Worm (Caenorhabditis elegans) whole organism, L4 larva: ENCODE results near the gene ZK596.3.
A peak's percentile ranks its signal among the peaks of the same experiment; 100 is the strongest.

Source experiments
- D1046.2 ChIP-seq: fragments of 200-800 bp; sonication (Bioruptor generic); IDR thresholded peaks from 2 replicates; pipeline ENCODE4 v1.3.6; 2022; ENCODE audit warnings: missing genetic modification characterization, missing compliant biosample characterization
- F10B5.3 ChIP-seq: sonication (generic microtip); optimal IDR thresholded peaks from 2 replicates; lab custom pipeline; 2016; ENCODE audit warnings: mild to moderate bottlenecking, missing genetic modification characterization, missing compliant biosample characterization
- F44E2.7 ChIP-seq: fragments of 200-800 bp; sonication (Bioruptor generic); IDR thresholded peaks from 2 replicates; pipeline ENCODE4 v2.1.2; 2022; ENCODE audit warnings: missing genetic modification characterization, missing compliant biosample characterization
- T26A8.4 ChIP-seq: fragments of 200-800 bp; sonication (Bioruptor generic); IDR thresholded peaks from 2 replicates; pipeline ENCODE4 v1.3.6; 2022; ENCODE audit warnings: missing genetic modification characterization, missing compliant biosample characterization
- Y105C5A.15 ChIP-seq: fragments of 200-800 bp; sonication (Bioruptor generic); IDR thresholded peaks from 2 replicates; pipeline ENCODE4 v1.3.6; 2022; ENCODE audit warnings: missing genetic modification characterization, missing compliant biosample characterization
- Y75B8A.6 ChIP-seq: fragments of 200-800 bp; sonication (Bioruptor generic); IDR thresholded peaks from 2 replicates; pipeline ENCODE4 v1.3.6; 2022; ENCODE audit warnings: missing genetic modification reagents, missing genetic modification characterization, missing compliant biosample characterization
- ZK337.2 ChIP-seq: fragments of 200-800 bp; sonication (Bioruptor generic); IDR thresholded peaks from 2 replicates; pipeline ENCODE4 v1.3.6; 2022; ENCODE audit warnings: missing genetic modification reagents, missing genetic modification characterization, missing compliant biosample characterization
- aha-1 ChIP-seq: fragments of 150-350 bp; peaks from one replicate; lab custom pipeline; 2014; ENCODE audit warnings: missing biosample characterization, missing genetic modification characterization
- ceh-20 ChIP-seq: fragments of 200-800 bp; sonication (Bioruptor generic); IDR thresholded peaks from 2 replicates; pipeline ENCODE4 v1.3.6; 2022; ENCODE audit warnings: missing genetic modification reagents, missing genetic modification characterization, missing compliant biosample characterization
- ctbp-1 ChIP-seq: fragments of 200-800 bp; sonication (Bioruptor generic); IDR thresholded peaks from 2 replicates; pipeline ENCODE4 v1.3.6; 2022; ENCODE audit warnings: missing genetic modification reagents, missing genetic modification characterization, missing compliant biosample characterization
- daf-12 ChIP-seq: fragments of 150-350 bp; optimal IDR thresholded peaks from 2 replicates; lab custom pipeline; 2014; ENCODE audit warnings: missing biosample characterization, missing genetic modification reagents, missing genetic modification characterization
- daf-8 ChIP-seq: fragments of 200-800 bp; sonication (Bioruptor generic); IDR thresholded peaks from 2 replicates; pipeline ENCODE4 v1.3.6; 2022; ENCODE audit warnings: missing genetic modification characterization, missing compliant biosample characterization
- dmd-6 ChIP-seq: fragments of 200-800 bp; sonication (Bioruptor generic); IDR thresholded peaks from 2 replicates; pipeline ENCODE4 v1.3.6; 2022; ENCODE audit warnings: missing genetic modification reagents, missing genetic modification characterization, missing compliant biosample characterization
- dmd-8 ChIP-seq: fragments of 200-800 bp; sonication (Bioruptor generic); IDR thresholded peaks from 2 replicates; pipeline ENCODE4 v1.3.6; 2022; ENCODE audit warnings: missing genetic modification characterization, missing compliant biosample characterization
- dve-1 ChIP-seq: sonication (generic microtip); optimal IDR thresholded peaks from 2 replicates; lab custom pipeline; 2017; ENCODE audit warnings: antibody characterized with exemption, mild to moderate bottlenecking, missing genetic modification characterization, missing compliant biosample characterization; ENCODE audit not compliant: insufficient read depth
- egl-27 ChIP-seq: sonication (generic microtip); optimal IDR thresholded peaks from 3 replicates; lab custom pipeline; 2017; ENCODE audit warnings: missing biosample characterization, missing genetic modification reagents, missing genetic modification characterization
- egl-43 ChIP-seq: fragments of 200-800 bp; sonication (Bioruptor generic); IDR thresholded peaks from 2 replicates; pipeline ENCODE4 v1.3.6; 2022; ENCODE audit warnings: missing genetic modification reagents, missing genetic modification characterization, missing compliant biosample characterization
- fkh-10 ChIP-seq: fragments of 150-350 bp; optimal IDR thresholded peaks from 2 replicates; lab custom pipeline; 2014; ENCODE audit warnings: missing biosample characterization, missing genetic modification reagents, missing genetic modification characterization
- gei-8 ChIP-seq: fragments of 200-800 bp; sonication (Bioruptor generic); optimal IDR thresholded peaks from 2 replicates; lab custom pipeline; 2018; ENCODE audit warnings: mild to moderate bottlenecking, missing genetic modification characterization, missing compliant biosample characterization
- hlh-30 ChIP-seq: sonication (generic microtip); optimal IDR thresholded peaks from 2 replicates; lab custom pipeline; 2017; ENCODE audit warnings: antibody characterized with exemption, mild to moderate bottlenecking, missing genetic modification characterization, missing compliant biosample characterization; ENCODE audit not compliant: insufficient read depth
- lin-1 ChIP-seq: fragments of 200-800 bp; sonication (Bioruptor generic); IDR thresholded peaks from 2 replicates; pipeline ENCODE4 v1.3.6; 2022; ENCODE audit warnings: missing genetic modification reagents, missing genetic modification characterization, missing compliant biosample characterization
- lin-15B ChIP-seq: fragments of 150-350 bp; sonication (generic microtip); optimal IDR thresholded peaks from 3 replicates; lab custom pipeline; 2014; ENCODE audit warnings: missing biosample characterization, missing genetic modification characterization
- lin-29 ChIP-seq: fragments of 200-800 bp; sonication (Bioruptor generic); IDR thresholded peaks from 2 replicates; pipeline ENCODE4 v1.3.6; 2022; ENCODE audit warnings: missing genetic modification reagents, missing genetic modification characterization, missing compliant biosample characterization
- lin-39 ChIP-seq: fragments of 150-350 bp; optimal IDR thresholded peaks from 2 replicates; lab custom pipeline; 2014; ENCODE audit warnings: missing biosample characterization, missing genetic modification reagents, missing genetic modification characterization
- mdl-1 ChIP-seq, 2 experiments: fragments of 150-350 bp in 1 of 2; sonication (generic microtip) in 1 of 2; optimal IDR thresholded peaks; 2 replicates each; lab custom pipeline; 2014 to 2017; ENCODE audit warnings: missing biosample characterization in 2 of 2, missing genetic modification characterization in 2 of 2
- mdt-29 ChIP-seq: fragments of 200-800 bp; sonication (Bioruptor generic); IDR thresholded peaks from 2 replicates; pipeline ENCODE4 v1.3.6; 2022; ENCODE audit warnings: missing genetic modification reagents, missing genetic modification characterization, missing compliant biosample characterization
- nhr-10 ChIP-seq: fragments of 150-350 bp; optimal IDR thresholded peaks from 2 replicates; lab custom pipeline; 2014; ENCODE audit warnings: missing biosample characterization, missing genetic modification characterization
- nhr-11 ChIP-seq: fragments of 150-350 bp; optimal IDR thresholded peaks from 2 replicates; lab custom pipeline; 2014; ENCODE audit warnings: missing biosample characterization, missing genetic modification characterization
- nhr-111 ChIP-seq: fragments of 200-800 bp; sonication (Bioruptor generic); optimal IDR thresholded peaks from 2 replicates; lab custom pipeline; 2018; ENCODE audit warnings: mild to moderate bottlenecking, missing genetic modification characterization, missing compliant biosample characterization
- nhr-237 ChIP-seq: sonication (generic microtip); optimal IDR thresholded peaks from 2 replicates; lab custom pipeline; 2017; ENCODE audit warnings: missing biosample characterization, missing genetic modification characterization
- nhr-25 ChIP-seq: sonication (generic microtip); optimal IDR thresholded peaks from 2 replicates; lab custom pipeline; 2017; ENCODE audit warnings: missing genetic modification characterization, mild to moderate bottlenecking, missing compliant biosample characterization, antibody characterized with exemption, moderate library complexity, borderline replicate concordance; ENCODE audit not compliant: insufficient read depth
- nhr-28 ChIP-seq: fragments of 150-350 bp; optimal IDR thresholded peaks from 2 replicates; lab custom pipeline; 2014; ENCODE audit warnings: missing biosample characterization, missing genetic modification characterization
- nhr-48 ChIP-seq: sonication (generic microtip); optimal IDR thresholded peaks from 2 replicates; lab custom pipeline; 2016; ENCODE audit warnings: mild to moderate bottlenecking, missing genetic modification characterization, missing compliant biosample characterization
- php-3 ChIP-seq: fragments of 200-800 bp; sonication (Bioruptor generic); IDR thresholded peaks from 2 replicates; pipeline ENCODE4 v1.3.6; 2022; ENCODE audit warnings: missing genetic modification reagents, missing genetic modification characterization, missing compliant biosample characterization
- snpc-1.2 ChIP-seq: fragments of 200-800 bp; sonication (Bioruptor generic); IDR thresholded peaks from 2 replicates; pipeline ENCODE4 v1.3.6; 2022; ENCODE audit warnings: missing genetic modification reagents, missing genetic modification characterization, missing compliant biosample characterization
- snpc-4 ChIP-seq: fragments of 150-350 bp; optimal IDR thresholded peaks from 2 replicates; lab custom pipeline; 2014; ENCODE audit warnings: missing biosample characterization, missing genetic modification characterization
- spr-1 ChIP-seq: sonication (generic microtip); optimal IDR thresholded peaks from 2 replicates; lab custom pipeline; 2016; ENCODE audit warnings: mild to moderate bottlenecking, missing genetic modification characterization, missing compliant biosample characterization
- tag-97 ChIP-seq: fragments of 200-800 bp; sonication (Bioruptor generic); IDR thresholded peaks from 2 replicates; pipeline ENCODE4 v1.3.6; 2022; ENCODE audit warnings: missing genetic modification characterization, missing compliant biosample characterization
- tra-1 ChIP-seq: fragments of 200-800 bp; sonication (Bioruptor generic); IDR thresholded peaks from 2 replicates; pipeline ENCODE4 v1.3.6; 2022; ENCODE audit warnings: missing genetic modification reagents, missing genetic modification characterization, missing compliant biosample characterization
- unc-130 ChIP-seq: sonication (generic microtip); optimal IDR thresholded peaks from 2 replicates; lab custom pipeline; 2016; ENCODE audit warnings: missing genetic modification reagents, missing genetic modification characterization, missing compliant biosample characterization
- unc-62 ChIP-seq, 3 experiments: fragments of 150-350 bp in 1 of 3; sonication (generic microtip); optimal IDR thresholded peaks in 2 of 3; peaks in 1 of 3; 1 replicate in 1 of 3; 2 replicates in 2 of 3; lab custom pipeline; 2014 to 2017; ENCODE audit warnings: missing biosample characterization in 3 of 3, missing genetic modification characterization in 3 of 3, missing genetic modification reagents in 3 of 3, missing genotype in 1 of 3
- vab-7 ChIP-seq: fragments of 200-800 bp; sonication (Bioruptor generic); IDR thresholded peaks from 2 replicates; pipeline ENCODE4 v1.3.6; 2022; ENCODE audit warnings: missing genetic modification reagents, missing genetic modification characterization, missing compliant biosample characterization
- zfp-2 ChIP-seq: sonication (generic microtip); optimal IDR thresholded peaks from 2 replicates; lab custom pipeline; 2016; ENCODE audit warnings: mild to moderate bottlenecking, missing genetic modification characterization, missing compliant biosample characterization
- ztf-11 ChIP-seq: fragments of 150-350 bp; optimal IDR thresholded peaks from 2 replicates; lab custom pipeline; 2014; ENCODE audit warnings: missing biosample characterization, missing genetic modification characterization

The ZK596.3 gene

ce11 chrIV:10935336-10935735, 31.2 kb upstream of the ZK596.3 start (continued):
- TF ChIP-seq ctbp-1 (GFP tag; lab: Robert Waterston, UW) (peak; percentile 80), nhr-11 (tag; lab: Kevin White, UChicago) (peak; percentile 93), dmd-6 (GFP tag; lab: Robert Waterston, UW) (peak; percentile 88), D1046.2 (GFP tag; lab: Robert Waterston, UW) (no peak), Y75B8A.6 (GFP tag; lab: Robert Waterston, UW) (no peak), ztf-11 (tag; lab: Kevin White, UChicago) (no peak), egl-27 (no peak), mdl-1 (tag; optimal IDR thresholded peaks at IDR 0.05; lab: Kevin White, UChicago) (peak; percentile 52 to 88), egl-43 (peak; percentile 73; the same call in 1 of the 2 replicates), Y105C5A.15 (no peak), ZK337.2 (GFP tag; lab: Robert Waterston, UW) (no peak), vab-7 (peak; percentile 54), mdt-29 (GFP tag; lab: Robert Waterston, UW) (peak; percentile 80), nhr-237 (tag; lab: Kevin White, UChicago) (no peak), snpc-4 (tag; lab: Kevin White, UChicago) (no peak), zfp-2 (tag; lab: Kevin White, UChicago) (no peak), spr-1 (tag; lab: Kevin White, UChicago) (no peak), lin-15B (tag; lab: Kevin White, UChicago) (no peak), nhr-48 (tag; lab: Kevin White, UChicago) (peak; percentile 81), hlh-30 (tag; lab: Kevin White, UChicago) (peak; percentile 100), nhr-25 (tag; lab: Kevin White, UChicago) (no peak), daf-12 (tag; lab: Kevin White, UChicago) (no peak), dve-1 (tag; lab: Kevin White, UChicago) (peak; percentile 79)

- TF ChIP-seq ztf-11 (tag; lab: Kevin White, UChicago) = no peak
- TF ChIP-seq unc-130 = no peak
- peak in 1 of 2 experiments; percentile 42 for TF ChIP-seq unc-62 (GFP tag; optimal IDR thresholded peaks at IDR 0.05 in 1 of 2; lab: Kevin White, UChicago)
- no peak for TF ChIP-seq unc-62 (tag; optimal IDR thresholded peaks at IDR 0.05; lab: Kevin White, UChicago)
Observed at ce11 chrIV:10934786-10935185, 30.6 kb upstream of the ZK596.3 start.

- TF ChIP-seq hlh-30 (tag; lab: Kevin White, UChicago) (peak; percentile 35), fkh-10 (GFP tag; lab: Kevin White, UChicago) (no peak), lin-39 (tag; lab: Kevin White, UChicago) (no peak), lin-29 (GFP tag; lab: Robert Waterston, UW) (no peak), tag-97 (GFP tag; lab: Robert Waterston, UW) (no peak), F10B5.3 (tag; lab: Kevin White, UChicago) (peak; percentile 32), gei-8 (GFP tag; lab: Kevin White, UChicago) (peak; percentile 40), nhr-25 (tag; lab: Kevin White, UChicago) (no peak), snpc-1.2 (GFP tag; lab: Robert Waterston, UW) (no peak), mdt-29 (GFP tag; lab: Robert Waterston, UW) (peak; percentile 51), ceh-20 (GFP tag; lab: Robert Waterston, UW) (no peak), vab-7 (peak; percentile 18; the same call in 1 of the 2 replicates), T26A8.4 (GFP tag; lab: Robert Waterston, UW) (peak; percentile 75), daf-8 (GFP tag; lab: Robert Waterston, UW) (no peak), lin-1 (GFP tag; lab: Robert Waterston, UW) (peak; percentile 7; the same call in 1 of the 2 replicates), Y75B8A.6 (GFP tag; lab: Robert Waterston, UW) (no peak), php-3 (no peak; the same call in 1 of the 2 replicates), ctbp-1 (GFP tag; lab: Robert Waterston, UW) (peak; percentile 58; the same call in 1 of the 2 replicates), F44E2.7 (GFP tag; lab: Robert Waterston, UW) (no peak), nhr-10 (tag; lab: Kevin White, UChicago) (no peak), dmd-8 (GFP tag; lab: Robert Waterston, UW) (no peak), nhr-111 (GFP tag; lab: Kevin White, UChicago) (peak; percentile 6), Y105C5A.15 (no peak), daf-12 (tag; lab: Kevin White, UChicago) (no peak), aha-1 (tag; lab: Kevin White, UChicago) (peak; percentile 56), lin-15B (tag; lab: Kevin White, UChicago) (no peak), nhr-28 (tag; lab: Kevin White, UChicago) (no peak), tra-1 (GFP tag; lab: Robert Waterston, UW) (peak; percentile 62), unc-130 (no peak)
Observed at ce11 chrIV:10933777-10934546, 29.8 kb upstream of the ZK596.3 start.
